Worm (Caenorhabditis elegans): ENCODE measurements around the gene C56G2.15.

- no peak for TF ChIP-seq flt-1 (GFP tag; IDR thresholded peaks at IDR 0.05)
- no peak for TF ChIP-seq ref-1 (GFP tag; conservative IDR thresholded peaks at IDR 0.05)
- TF ChIP-seq ztf-23 (GFP tag; IDR thresholded peaks at IDR 0.05), result no peak
- TF ChIP-seq T22C8.4 (GFP tag; IDR thresholded peaks at IDR 0.05), result no peak
- TF ChIP-seq klf-2 (GFP tag; conservative IDR thresholded peaks at IDR 0.05), result no peak
- no peak for TF ChIP-seq ztf-29 (GFP tag; IDR thresholded peaks at IDR 0.05)
Observed at ce11 chrIII:6402810-6403209, 35.1 kb upstream of the C56G2.15 start.

Data from whole organism, midembryonic.